Fruit fly (Drosophila melanogaster) whole organism, embryonic: ENCODE measurements around the gene clumsy.

Experiments used
- CG12744 ChIP-seq: fragments of 200-800 bp; sonication (Bioruptor generic); optimal IDR thresholded peaks from 2 replicates; lab custom pipeline; 2016; ENCODE audit warnings: missing biosample characterization, missing genetic modification characterization
- CG14014 ChIP-seq: fragments of 200-800 bp; sonication (Bioruptor generic); IDR thresholded peaks from 2 replicates; pipeline ENCODE4 v1.3.6; 2022; ENCODE audit warnings: missing biosample characterization, missing genetic modification characterization
- CG3995 ChIP-seq: fragments of 200-800 bp; sonication (Bioruptor generic); optimal IDR thresholded peaks from 3 replicates; lab custom pipeline; 2016; ENCODE audit warnings: missing biosample characterization, missing genetic modification characterization
- CG9932 ChIP-seq: fragments of 200-800 bp; sonication (Bioruptor generic); IDR thresholded peaks from 2 replicates; pipeline ENCODE4 v1.3.6; 2022; ENCODE audit warnings: missing biosample characterization, missing genetic modification characterization
- Dip2 ChIP-seq: fragments of 200-800 bp; sonication (Bioruptor generic); IDR thresholded peaks from 2 replicates; pipeline ENCODE4 v1.3.6; 2022; ENCODE audit warnings: missing biosample characterization, missing genetic modification characterization
- Ets65A ChIP-seq: fragments of 200-800 bp; sonication (Bioruptor generic); peaks from one replicate; lab custom pipeline; 2016; ENCODE audit warnings: missing biosample characterization, missing genetic modification characterization
- H2.0 ChIP-seq: fragments of 200-800 bp; sonication (Bioruptor generic); IDR thresholded peaks from 2 replicates; pipeline ENCODE4 v1.3.6; 2022; ENCODE audit warnings: missing biosample characterization, missing genetic modification characterization
- HLH3B ChIP-seq: fragments of 200-800 bp; sonication (Bioruptor generic); IDR thresholded peaks from 2 replicates; pipeline ENCODE4 v1.3.6; 2022; ENCODE audit warnings: missing biosample characterization, missing genetic modification characterization
- Nf-YC ChIP-seq: fragments of 200-800 bp; optimal IDR thresholded peaks from 3 replicates; lab custom pipeline; 2019; ENCODE audit warnings: missing biosample characterization, mild to moderate bottlenecking, missing genetic modification characterization, moderate library complexity
- Trl ChIP-seq, 3 experiments: fragments of >200 bp in 2 of 3; fragments of 200-800 bp in 1 of 3; sonication (Bioruptor generic) in 1 of 3; optimal IDR thresholded peaks; 2 replicates in 1 of 3; 3 replicates in 2 of 3; lab custom pipeline; 2016 to 2017; ENCODE audit warnings: missing biosample characterization in 1 of 3, missing genetic modification characterization in 1 of 3
- gcm2 ChIP-seq: fragments of 200-800 bp; sonication (Bioruptor generic); optimal IDR thresholded peaks from 2 replicates; lab custom pipeline; 2016; ENCODE audit warnings: missing biosample characterization, missing genetic modification characterization
- jigr1 ChIP-seq: fragments of 200-800 bp; sonication (Bioruptor generic); IDR thresholded peaks from 3 replicates; pipeline ENCODE4 v1.3.6; 2022; ENCODE audit warnings: missing biosample characterization, missing genetic modification characterization
- nmo ChIP-seq: fragments of 200-800 bp; sonication (Bioruptor generic); optimal IDR thresholded peaks from 2 replicates; lab custom pipeline; 2018; ENCODE audit warnings: missing biosample characterization, mild to moderate bottlenecking, missing genetic modification characterization, moderate library complexity
- tap ChIP-seq: fragments of 200-800 bp; optimal IDR thresholded peaks from 3 replicates; lab custom pipeline; 2019; ENCODE audit warnings: missing biosample characterization, mild to moderate bottlenecking, missing genetic modification characterization, moderate library complexity

dm6 chr2L:21179615-21180031 lies 26.7 kb upstream of the clumsy start, which contains the start of the genes bur and Mcm10:
- TF ChIP-seq Ets65A (GFP tag; lab: Kevin White, UChicago) (no peak), CG3995 (GFP tag; lab: Kevin White, UChicago) (no peak), Trl (optimal IDR thresholded peaks at IDR 0.05; lab: Kevin White, UChicago) (no peak), Trl (GFP tag; optimal IDR thresholded peaks at IDR 0.05; lab: Kevin White, UChicago) (no peak), tap (tag; lab: Kevin White, UChicago) (no peak), Nf-YC (tag; lab: Kevin White, UChicago) (no peak), HLH3B (no peak), CG9932 (GFP tag; lab: Robert Waterston, UW) (no peak), CG12744 (GFP tag; lab: Kevin White, UChicago) (no peak), gcm2 (GFP tag; lab: Kevin White, UChicago) (no peak), Dip2 (GFP tag; lab: Robert Waterston, UW) (no peak), jigr1 (GFP tag; lab: Robert Waterston, UW) (no peak), nmo (GFP tag; lab: Kevin White, UChicago) (no peak), CG14014 (GFP tag; lab: Robert Waterston, UW) (no peak), H2.0 (no peak)
